Fruit fly (Drosophila melanogaster) whole organism, pupa: ENCODE data around the gene CG44044.

Experiments
- CG10348 ChIP-seq: fragments of 200-800 bp; sonication (Bioruptor generic); IDR thresholded peaks from 2 replicates; pipeline ENCODE4 v1.3.6; 2022; ENCODE audit warnings: missing biosample characterization, missing genetic modification characterization
- CG13204 ChIP-seq: fragments of 200-800 bp; sonication (Bioruptor generic); optimal IDR thresholded peaks from 2 replicates; lab custom pipeline; 2018; ENCODE audit warnings: missing biosample characterization, mild to moderate bottlenecking, missing genetic modification characterization, moderate library complexity
- CG15710 ChIP-seq: fragments of 200-800 bp; sonication (Bioruptor generic); optimal IDR thresholded peaks from 2 replicates; lab custom pipeline; 2018; ENCODE audit warnings: missing biosample characterization, mild to moderate bottlenecking, missing genetic modification characterization, moderate library complexity
- CG34367 ChIP-seq: fragments of 200-800 bp; sonication (Bioruptor generic); optimal IDR thresholded peaks from 2 replicates; lab custom pipeline; 2018; ENCODE audit warnings: missing biosample characterization, mild to moderate bottlenecking, missing genetic modification characterization
- CG4496 ChIP-seq: fragments of 200-800 bp; sonication (Bioruptor generic); IDR thresholded peaks from 3 replicates; pipeline ENCODE4 v1.3.6; 2022; ENCODE audit warnings: missing biosample characterization, missing genetic modification characterization
- D1 ChIP-seq: fragments of 200-800 bp; sonication (Bioruptor generic); optimal IDR thresholded peaks from 2 replicates; lab custom pipeline; 2018; ENCODE audit warnings: missing biosample characterization, mild to moderate bottlenecking, missing genetic modification characterization, moderate library complexity
- EcR ChIP-seq: fragments of 200-800 bp; sonication (Bioruptor generic); optimal IDR thresholded peaks from 3 replicates; lab custom pipeline; 2019; ENCODE audit warnings: missing biosample characterization, missing genetic modification characterization, mild to moderate bottlenecking, moderate library complexity, missing genetic modification reagents
- Ets98B ChIP-seq: fragments of 200-800 bp; sonication (Bioruptor generic); IDR thresholded peaks from 2 replicates; pipeline ENCODE4 v1.3.6; 2022; ENCODE audit warnings: missing biosample characterization, missing genetic modification characterization
- Pif1A ChIP-seq: fragments of 200-800 bp; sonication (Bioruptor generic); optimal IDR thresholded peaks from 3 replicates; lab custom pipeline; 2016; ENCODE audit warnings: missing biosample characterization, missing genetic modification characterization
- Pif1B ChIP-seq: fragments of 200-800 bp; sonication (Bioruptor generic); optimal IDR thresholded peaks from 3 replicates; lab custom pipeline; 2016; ENCODE audit warnings: missing biosample characterization, missing genetic modification characterization
- fd96Ca ChIP-seq: fragments of 200-800 bp; sonication (Bioruptor generic); IDR thresholded peaks from 3 replicates; pipeline ENCODE4 v1.3.6; 2022; ENCODE audit warnings: missing biosample characterization, missing genetic modification characterization
- gl ChIP-seq: fragments of 200-800 bp; sonication (Bioruptor generic); optimal IDR thresholded peaks from 2 replicates; lab custom pipeline; 2018; ENCODE audit warnings: missing biosample characterization, mild to moderate bottlenecking, missing genetic modification characterization

dm6 chr3R:16334329-16334728 is 12.7 kb downstream of the CG44044 start:
- TF ChIP-seq fd96Ca (no peak), CG13204 (peak; percentile 57), Ets98B (GFP tag; lab: Robert Waterston, UW) (no peak), D1 (no peak), gl (tag; lab: Kevin White, UChicago) (peak; percentile 75), EcR (GFP tag; lab: Kevin White, UChicago) (peak; percentile 63), CG34367 (peak; percentile 15), CG15710 (tag; lab: Kevin White, UChicago) (peak; percentile 36), CG10348 (GFP tag; lab: Robert Waterston, UW) (no peak), Pif1B (GFP tag; lab: Kevin White, UChicago) (no peak), Pif1A (GFP tag; lab: Kevin White, UChicago) (no peak), CG4496 (GFP tag; lab: Robert Waterston, UW) (no peak)
